Fruit fly (Drosophila melanogaster): ENCODE results near the gene Hmgcr.

DNA sequence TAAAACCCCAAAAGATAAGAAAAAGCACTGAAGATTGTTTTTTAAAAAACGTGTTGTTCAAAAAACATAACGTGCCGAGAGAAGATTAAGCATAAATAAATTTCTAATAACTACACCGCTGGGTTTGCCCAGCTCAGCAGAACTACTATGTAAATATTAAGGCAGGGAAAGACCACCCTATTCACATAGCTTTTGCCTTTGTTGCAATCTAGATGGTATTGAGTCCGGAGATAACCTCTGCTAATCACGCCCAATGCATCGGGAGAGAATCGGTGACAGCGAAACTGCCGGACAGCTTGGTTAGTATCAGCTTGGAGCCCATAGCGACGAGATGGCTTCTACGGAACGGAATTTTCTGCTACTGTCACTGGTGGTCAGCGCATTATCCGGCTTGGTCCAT, 47.2 kb upstream of the Hmgcr start, which contains the start of gene SPE:
- TF ChIP-seq Med (GFP tag) (no peak), CG3281 (GFP tag; optimal IDR thresholded peaks at IDR 0.05) (no peak), insv (GFP tag; optimal IDR thresholded peaks at IDR 0.05) (no peak), unc-4 (GFP tag; IDR thresholded peaks at IDR 0.05; ENCODE audit: partially characterized antibody) (no peak), Hr51 (GFP tag; optimal IDR thresholded peaks at IDR 0.05) (no peak), abd-A (tag; optimal IDR thresholded peaks at IDR 0.05) (no peak), Tbp (GFP tag; optimal IDR thresholded peaks at IDR 0.05) (no peak), CG15601 (tag; optimal IDR thresholded peaks at IDR 0.05) (no peak)
